Worm (Caenorhabditis elegans): ENCODE measurements around the gene R13H4.6.

DNA sequence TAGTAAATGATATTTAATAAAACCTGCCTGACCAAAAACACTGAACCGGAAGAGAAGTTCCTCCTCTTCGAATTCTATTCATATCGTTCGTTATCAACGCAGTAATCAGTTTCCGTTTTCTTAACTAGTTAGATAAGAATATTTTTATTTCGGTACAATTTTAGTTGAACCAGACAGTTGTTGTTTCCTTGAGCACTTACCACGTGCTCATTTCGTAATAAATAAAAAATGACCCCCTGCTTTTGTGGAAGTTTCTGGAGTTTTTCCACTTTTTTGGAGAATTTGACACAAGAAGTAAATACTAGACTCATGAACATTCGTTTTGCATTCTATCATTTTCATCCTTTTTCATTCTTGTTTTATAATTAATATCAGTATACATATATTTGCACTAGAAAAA is 9.2 kb upstream of the R13H4.6 start:
- TF ChIP-seq aly-1 (tag; optimal IDR thresholded peaks at IDR 0.05) (no peak), ama-1 (optimal IDR thresholded peaks at IDR 0.05) (no peak), tbx-37 (GFP tag; conservative IDR thresholded peaks at IDR 0.05) (no peak), flt-1 (GFP tag; IDR thresholded peaks at IDR 0.05) (no peak)
